Fruit fly (Drosophila melanogaster): Measurements from ENCODE around the gene FucT6.
A peak's percentile ranks its signal among the peaks of the same experiment; 100 is the strongest.

The FucT6 gene

DNA sequence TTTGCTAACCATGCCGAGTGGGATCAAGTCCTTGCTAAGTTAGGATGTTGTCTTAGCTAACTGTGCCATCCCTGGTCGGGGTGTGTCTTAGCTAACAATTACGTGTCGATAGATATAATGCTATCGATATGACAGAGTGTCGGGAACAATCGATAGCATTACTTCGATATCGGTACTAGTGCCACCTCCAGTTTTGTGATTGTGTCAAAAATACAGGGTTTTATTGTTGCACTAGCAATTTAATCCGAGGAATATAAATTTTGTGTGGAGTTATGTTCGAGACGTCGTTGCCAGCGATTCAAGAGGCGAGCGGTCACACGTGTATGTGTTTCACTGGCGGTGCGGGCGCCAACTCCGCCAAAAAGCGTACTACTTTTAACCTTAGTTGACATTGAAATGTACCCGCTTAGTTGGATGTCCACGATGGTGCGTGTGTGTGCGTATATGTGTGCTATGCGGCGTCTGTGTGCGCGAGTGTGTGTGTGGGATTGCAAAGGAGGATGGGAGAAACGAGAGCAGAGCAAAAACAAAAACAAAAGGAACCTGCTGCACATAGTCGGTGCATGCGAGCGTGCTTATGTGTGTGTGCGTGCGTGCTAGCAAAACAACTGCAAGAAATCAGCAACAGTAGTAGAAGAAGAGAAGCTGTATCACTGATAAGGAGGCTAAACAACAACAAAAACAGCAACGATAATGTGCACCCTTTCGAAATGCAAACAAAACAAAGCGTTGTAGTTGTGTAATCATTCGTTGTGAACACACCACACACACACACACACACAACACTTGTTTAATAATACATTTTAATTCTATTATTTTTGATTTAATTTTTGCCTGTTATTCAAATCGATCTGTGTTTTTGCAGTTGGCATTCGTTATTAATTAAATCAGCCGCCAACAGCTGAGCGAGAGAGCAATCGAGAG, 14.5 kb downstream of the FucT6 start, which contains the start of gene PhKgamma (continued):
- peak; percentile 91 for TF ChIP-seq Myb (GFP tag; optimal IDR thresholded peaks at IDR 0.05)
- TF ChIP-seq CG13287 (GFP tag; IDR thresholded peaks at IDR 0.05; ENCODE audit: partially characterized antibody): peak; percentile 93
- TF ChIP-seq PHDP (tag; optimal IDR thresholded peaks at IDR 0.05): peak; percentile 11
- peak; percentile 87 for TF ChIP-seq HLH4C (GFP tag; IDR thresholded peaks at IDR 0.05; ENCODE audit: partially characterized antibody)
- peak; percentile 46 for TF ChIP-seq CG12391 (tag; optimal IDR thresholded peaks at IDR 0.05)
- no peak for TF ChIP-seq NC2α (GFP tag; optimal IDR thresholded peaks at IDR 0.05)
- peak; percentile 81 for TF ChIP-seq nerfin-2 (GFP tag; IDR thresholded peaks at IDR 0.05; ENCODE audit: partially characterized antibody)
- TF ChIP-seq ham (GFP tag; IDR thresholded peaks at IDR 0.05): no peak
- peak; percentile 80 for TF ChIP-seq sens (GFP tag)
- TF ChIP-seq trem (tag; optimal IDR thresholded peaks at IDR 0.05): peak; percentile 76
- TF ChIP-seq sens-2 (GFP tag; IDR thresholded peaks at IDR 0.05): no peak
- TF ChIP-seq Dbx (GFP tag; IDR thresholded peaks at IDR 0.05): peak; percentile 36; the same call in 1 of the 3 replicates
- TF ChIP-seq CG6175 (GFP tag; IDR thresholded peaks at IDR 0.05): no peak
- TF ChIP-seq ara (GFP tag; IDR thresholded peaks at IDR 0.05): no peak
- no peak for TF ChIP-seq CG14965 (GFP tag; optimal IDR thresholded peaks at IDR 0.05; ENCODE audit: borderline replicate concordance)
- TF ChIP-seq CG9609 (GFP tag; optimal IDR thresholded peaks at IDR 0.05): peak; percentile 9
- TF ChIP-seq gfzf (GFP tag; optimal IDR thresholded peaks at IDR 0.05): peak; percentile 69
- TF ChIP-seq Scr (GFP tag; IDR thresholded peaks at IDR 0.05; ENCODE audit: partially characterized antibody): peak; percentile 89
- no peak for TF ChIP-seq CG15269 (tag; optimal IDR thresholded peaks at IDR 0.05)
- peak; percentile 56 for TF ChIP-seq CHES-1-like (GFP tag; optimal IDR thresholded peaks at IDR 0.05)
- TF ChIP-seq Taf1 (GFP tag; IDR thresholded peaks at IDR 0.05): no peak
- TF ChIP-seq CG7963 (GFP tag; IDR thresholded peaks at IDR 0.05; ENCODE audit: partially characterized antibody): peak; percentile 92
- peak; percentile 22 for TF ChIP-seq bigmax (GFP tag; optimal IDR thresholded peaks at IDR 0.05)
- TF ChIP-seq CG1603 (tag; optimal IDR thresholded peaks at IDR 0.05): peak; percentile 92
- peak; percentile 63 for TF ChIP-seq CG15601 (tag; optimal IDR thresholded peaks at IDR 0.05)
- no peak for TF ChIP-seq sd (tag; optimal IDR thresholded peaks at IDR 0.05)
- peak; percentile 70 for TF ChIP-seq stwl (tag; optimal IDR thresholded peaks at IDR 0.05)
- no peak for TF ChIP-seq CG10366 (GFP tag; IDR thresholded peaks at IDR 0.05)
- no peak for TF ChIP-seq CG5180 (GFP tag; optimal IDR thresholded peaks at IDR 0.05)
- TF ChIP-seq fd64A (GFP tag; optimal IDR thresholded peaks at IDR 0.05): peak; percentile 19
- TF ChIP-seq nau (GFP tag; optimal IDR thresholded peaks at IDR 0.05): no peak
- no peak for TF ChIP-seq CG1024 (GFP tag; IDR thresholded peaks at IDR 0.05)
- peak; percentile 32 for TF ChIP-seq CG31365 (tag; optimal IDR thresholded peaks at IDR 0.05)
- TF ChIP-seq sc (optimal IDR thresholded peaks at IDR 0.05): no peak
- TF ChIP-seq sc (GFP tag; optimal IDR thresholded peaks at IDR 0.05): no peak
- TF ChIP-seq rib (GFP tag; IDR thresholded peaks at IDR 0.05): peak; percentile 33; the same call in 1 of the 2 replicates
- peak; percentile 60 for TF ChIP-seq CG34376 (GFP tag; optimal IDR thresholded peaks at IDR 0.05)
- no peak for TF ChIP-seq CG16779 (GFP tag; IDR thresholded peaks at IDR 0.05)
- TF ChIP-seq ash1 (GFP tag; optimal IDR thresholded peaks at IDR 0.05): no peak
- TF ChIP-seq tup (GFP tag; optimal IDR thresholded peaks at IDR 0.05): no peak
- TF ChIP-seq CG13424 (tag; optimal IDR thresholded peaks at IDR 0.05): peak; percentile 8
- TF ChIP-seq CG10543 (GFP tag; optimal IDR thresholded peaks at IDR 0.05): peak; percentile 36
- TF ChIP-seq CG3281 (GFP tag; optimal IDR thresholded peaks at IDR 0.05): peak; percentile 4
- TF ChIP-seq Sox100B (GFP tag; optimal IDR thresholded peaks at IDR 0.05): no peak
- peak; percentile 60 for TF ChIP-seq B-H2 (GFP tag; optimal IDR thresholded peaks at IDR 0.05)
- peak; percentile 29 for TF ChIP-seq CoRest (tag; optimal IDR thresholded peaks at IDR 0.05)
- peak; percentile 78 for TF ChIP-seq vnd (GFP tag; IDR thresholded peaks at IDR 0.05; ENCODE audit: partially characterized antibody)
- no peak for TF ChIP-seq CG4820 (GFP tag; optimal IDR thresholded peaks at IDR 0.05)

Data from whole organism, embryonic.